Worm (Caenorhabditis elegans) whole organism, late embryonic: ENCODE data around the gene ced-2.

Source experiments
- C08G9.2 ChIP-seq: sonication (generic microtip); optimal IDR thresholded peaks from 2 replicates; lab custom pipeline; 2016; ENCODE audit warnings: mild to moderate bottlenecking, missing genetic modification characterization, moderate library complexity, missing compliant biosample characterization
- F13H6.1 ChIP-seq: sonication (generic microtip); optimal IDR thresholded peaks from 2 replicates; lab custom pipeline; 2016; ENCODE audit warnings: missing genetic modification characterization, missing compliant biosample characterization
- T23F11.4 ChIP-seq: fragments of 200-800 bp; sonication (Bioruptor generic); optimal IDR thresholded peaks from 2 replicates; lab custom pipeline; 2018; ENCODE audit warnings: mild to moderate bottlenecking, missing genetic modification characterization, missing compliant biosample characterization
- Y22D7AL.16 ChIP-seq: sonication (generic microtip); optimal IDR thresholded peaks from 2 replicates; lab custom pipeline; 2016; ENCODE audit warnings: missing genetic modification characterization, missing compliant biosample characterization
- ceh-14 ChIP-seq: sonication (generic microtip); optimal IDR thresholded peaks from 2 replicates; lab custom pipeline; 2016; ENCODE audit warnings: missing genotype, missing genetic modification characterization, missing compliant biosample characterization
- ceh-22 ChIP-seq: sonication (generic microtip); optimal IDR thresholded peaks from 2 replicates; lab custom pipeline; 2017; ENCODE audit warnings: missing biosample characterization, missing genetic modification characterization
- ceh-24 ChIP-seq: sonication (generic microtip); optimal IDR thresholded peaks from 2 replicates; lab custom pipeline; 2016; ENCODE audit warnings: mild to moderate bottlenecking, missing genetic modification characterization, missing compliant biosample characterization
- ceh-30 ChIP-seq: fragments of 150-350 bp; optimal IDR thresholded peaks from 2 replicates; lab custom pipeline; 2014; ENCODE audit warnings: missing biosample characterization, missing genetic modification characterization
- ceh-31 ChIP-seq: sonication (generic microtip); optimal IDR thresholded peaks from 2 replicates; lab custom pipeline; 2016; ENCODE audit warnings: missing genetic modification characterization, missing compliant biosample characterization
- ceh-45 ChIP-seq: fragments of 200-800 bp; sonication (Bioruptor generic); IDR thresholded peaks from 2 replicates; pipeline ENCODE4 v1.3.6; 2022; ENCODE audit warnings: missing genetic modification reagents, missing genetic modification characterization, missing compliant biosample characterization
- ceh-6 ChIP-seq: fragments of 200-800 bp; sonication (Bioruptor generic); optimal IDR thresholded peaks from 2 replicates; lab custom pipeline; 2018; ENCODE audit warnings: mild to moderate bottlenecking, missing genetic modification characterization, missing compliant biosample characterization
- dve-1 ChIP-seq: sonication (generic microtip); optimal IDR thresholded peaks from 2 replicates; lab custom pipeline; 2017; ENCODE audit warnings: antibody characterized with exemption, mild to moderate bottlenecking, missing genetic modification characterization, missing compliant biosample characterization
- elt-4 ChIP-seq: sonication (generic microtip); optimal IDR thresholded peaks from 2 replicates; lab custom pipeline; 2016; ENCODE audit warnings: missing genetic modification characterization, missing compliant biosample characterization
- eyg-1 ChIP-seq: sonication (generic microtip); optimal IDR thresholded peaks from 2 replicates; lab custom pipeline; 2016; ENCODE audit warnings: missing genotype, missing genetic modification characterization, missing compliant biosample characterization
- hlh-15 ChIP-seq: sonication (generic microtip); optimal IDR thresholded peaks from 2 replicates; lab custom pipeline; 2016; ENCODE audit warnings: missing genetic modification characterization, missing compliant biosample characterization
- nfya-1 ChIP-seq: sonication (generic microtip); optimal IDR thresholded peaks from 2 replicates; lab custom pipeline; 2017; ENCODE audit warnings: missing genetic modification characterization, mild to moderate bottlenecking, missing compliant biosample characterization, antibody characterized with exemption, moderate library complexity
- nhr-11 ChIP-seq: fragments of 150-350 bp; optimal IDR thresholded peaks from 2 replicates; lab custom pipeline; 2014; ENCODE audit warnings: missing biosample characterization, missing genetic modification characterization
- odd-2 ChIP-seq: sonication (generic microtip); optimal IDR thresholded peaks from 2 replicates; lab custom pipeline; 2017; ENCODE audit warnings: antibody characterized with exemption, mild to moderate bottlenecking, missing genetic modification characterization, missing compliant biosample characterization
- pax-1 ChIP-seq: fragments of 150-350 bp; optimal IDR thresholded peaks from 2 replicates; lab custom pipeline; 2014; ENCODE audit warnings: missing biosample characterization, missing genetic modification characterization
- pha-4 ChIP-seq: fragments of 150-350 bp; optimal IDR thresholded peaks from 2 replicates; lab custom pipeline; 2018; ENCODE audit warnings: missing biosample characterization, missing genetic modification reagents, missing genetic modification characterization
- pqm-1 ChIP-seq: sonication (generic microtip); optimal IDR thresholded peaks from 2 replicates; lab custom pipeline; 2016; ENCODE audit warnings: missing genetic modification characterization, missing compliant biosample characterization
- ref-2 ChIP-seq: sonication (generic microtip); optimal IDR thresholded peaks from 2 replicates; lab custom pipeline; 2016; ENCODE audit warnings: missing genetic modification characterization, missing compliant biosample characterization
- sox-2 ChIP-seq: fragments of 200-800 bp; sonication (Bioruptor generic); IDR thresholded peaks from 2 replicates; pipeline ENCODE4 v1.3.6; 2022; ENCODE audit warnings: missing genetic modification reagents, missing genetic modification characterization, missing compliant biosample characterization
- sox-4 ChIP-seq: sonication (generic microtip); optimal IDR thresholded peaks from 2 replicates; lab custom pipeline; 2017; ENCODE audit warnings: mild to moderate bottlenecking, missing genetic modification characterization, inconsistent platforms, missing compliant biosample characterization
- tbx-2 ChIP-seq: sonication (generic microtip); optimal IDR thresholded peaks from 2 replicates; lab custom pipeline; 2016; ENCODE audit warnings: missing genetic modification characterization, missing compliant biosample characterization
- tbx-7 ChIP-seq: sonication (generic microtip); optimal IDR thresholded peaks from 2 replicates; lab custom pipeline; 2016; ENCODE audit warnings: missing genotype, missing genetic modification characterization, missing compliant biosample characterization
- unc-3 ChIP-seq, 2 experiments: fragments of 200-800 bp in 1 of 2; sonication (Bioruptor generic) in 1 of 2; sonication (generic microtip) in 1 of 2; conservative IDR thresholded peaks in 1 of 2; optimal IDR thresholded peaks in 1 of 2; 2 replicates each; pipeline versions ENCODE4 v1.3.6 to Lab custom; 2016 to 2022; ENCODE audit warnings: missing compliant biosample characterization in 2 of 2, missing genetic modification characterization in 2 of 2, missing genetic modification reagents in 1 of 2
- unc-86 ChIP-seq: sonication (generic microtip); optimal IDR thresholded peaks from 2 replicates; lab custom pipeline; 2016; ENCODE audit warnings: missing genetic modification characterization, missing compliant biosample characterization
- ztf-16 ChIP-seq: sonication (generic microtip); optimal IDR thresholded peaks from 2 replicates; lab custom pipeline; 2017; ENCODE audit warnings: missing genetic modification characterization, missing compliant biosample characterization

ced-2 gene

ce11 chrIV:1624447-1624846 lies 27.3 kb downstream of the ced-2 start:
- TF ChIP-seq C08G9.2 (tag; lab: Kevin White, UChicago), result no peak
- peak; percentile 99 for TF ChIP-seq ceh-30 (tag; lab: Kevin White, UChicago)
- no peak for TF ChIP-seq hlh-15 (tag; lab: Kevin White, UChicago)
- no peak for TF ChIP-seq pqm-1 (tag; lab: Kevin White, UChicago)
- no peak for TF ChIP-seq eyg-1 (tag; lab: Kevin White, UChicago)
- TF ChIP-seq odd-2, result no peak

ce11 chrIV:1626342-1626855 lies 29.3 kb downstream of the ced-2 start, which contains the start of gene nhr-146:
Gene nhr-146 (plus strand): TSS chrIV:1626805.
- TF ChIP-seq Y22D7AL.16 (tag; lab: Kevin White, UChicago), result no peak
- no peak for TF ChIP-seq F13H6.1 (tag; lab: Kevin White, UChicago)
- no peak for TF ChIP-seq tbx-7 (tag; lab: Kevin White, UChicago)

ce11 chrIV:1628281-1628680 lies 31.2 kb downstream of the ced-2 start:
- TF ChIP-seq ztf-16 (tag; lab: Kevin White, UChicago) (no peak), ceh-24 (tag; lab: Kevin White, UChicago) (no peak), unc-86 (tag; lab: Kevin White, UChicago) (no peak), dve-1 (tag; lab: Kevin White, UChicago) (peak; percentile 74)

- no peak for TF ChIP-seq elt-4 (tag; lab: Kevin White, UChicago)
- no peak for TF ChIP-seq pha-4 (tag; lab: Kevin White, UChicago)
- no peak for TF ChIP-seq unc-86 (tag; lab: Kevin White, UChicago)
- TF ChIP-seq ceh-6 (GFP tag; lab: Kevin White, UChicago), result no peak
- no peak for TF ChIP-seq unc-3 (GFP tag; conservative IDR thresholded peaks at IDR 0.05; lab: Robert Waterston, UW)
- no peak for TF ChIP-seq unc-3 (tag; optimal IDR thresholded peaks at IDR 0.05; lab: Kevin White, UChicago)
- TF ChIP-seq nfya-1 (tag; lab: Kevin White, UChicago), result no peak
- no peak for TF ChIP-seq tbx-2 (tag; lab: Kevin White, UChicago)
- no peak for TF ChIP-seq ceh-14 (tag; lab: Kevin White, UChicago)
- TF ChIP-seq sox-2 (GFP tag; lab: Robert Waterston, UW), result no peak
- no peak for TF ChIP-seq C08G9.2 (tag; lab: Kevin White, UChicago)
- TF ChIP-seq ref-2 (tag; lab: Kevin White, UChicago), result no peak
- no peak for TF ChIP-seq ceh-22 (tag; lab: Kevin White, UChicago)
- TF ChIP-seq nhr-11, result no peak
- TF ChIP-seq ceh-30 (tag; lab: Kevin White, UChicago), result no peak
- no peak for TF ChIP-seq ceh-45 (GFP tag; lab: Robert Waterston, UW)
- no peak for TF ChIP-seq hlh-15 (tag; lab: Kevin White, UChicago)
- TF ChIP-seq dve-1 (tag; lab: Kevin White, UChicago), result no peak
These were observed 31.6 kb downstream of the ced-2 start for ce11 chrIV:1628730-1629129.

ce11 chrIV:1631651-1632050 lies 34.5 kb downstream of the ced-2 start, which contains the start of gene cpg-24:
Gene cpg-24 (plus strand): TSS chrIV:1631951.
- TF ChIP-seq nhr-11, result no peak
- TF ChIP-seq T23F11.4 (GFP tag; lab: Kevin White, UChicago), result no peak
- TF ChIP-seq ztf-16 (tag; lab: Kevin White, UChicago), result no peak

- TF ChIP-seq pax-1 (tag; lab: Kevin White, UChicago), result no peak
- no peak for TF ChIP-seq tbx-7 (tag; lab: Kevin White, UChicago)
- no peak for TF ChIP-seq sox-4 (tag; lab: Kevin White, UChicago)
- TF ChIP-seq odd-2, result no peak
- no peak for TF ChIP-seq ceh-31 (tag; lab: Kevin White, UChicago)
- TF ChIP-seq dve-1 (tag; lab: Kevin White, UChicago), result peak; percentile 99
These were observed 35.5 kb downstream of the ced-2 start for ce11 chrIV:1632593-1632992.
